Worm (Caenorhabditis elegans) whole organism, L1 larva: Measurements from ENCODE around the gene T26E4.3.
"Not testable (repeated sequence)": the region's sequence is repeated elsewhere in the genome, so short reads cannot be mapped to it uniquely, and the experiment has no call there.

ENCODE experiments used
- Y116A8C.19 ChIP-seq: sonication (generic microtip); optimal IDR thresholded peaks from 2 replicates; lab custom pipeline; 2016; ENCODE audit warnings: missing compliant biosample characterization, missing genetic modification characterization, borderline replicate concordance
- aha-1 ChIP-seq: fragments of 150-350 bp; optimal IDR thresholded peaks from 2 replicates; lab custom pipeline; 2014; ENCODE audit warnings: missing biosample characterization, missing genetic modification characterization
- ama-1 ChIP-seq: fragments of 150-350 bp; optimal IDR thresholded peaks from 2 replicates; lab custom pipeline; 2014
- ceh-63 ChIP-seq: fragments of 200-800 bp; sonication (Bioruptor generic); optimal IDR thresholded peaks from 2 replicates; lab custom pipeline; 2018; ENCODE audit warnings: mild to moderate bottlenecking, missing genetic modification characterization, missing compliant biosample characterization
- ceh-88 ChIP-seq: fragments of 200-800 bp; sonication (Bioruptor generic); IDR thresholded peaks from 2 replicates; pipeline ENCODE4 v1.3.6; 2022; ENCODE audit warnings: missing genetic modification characterization, missing compliant biosample characterization
- ces-1 ChIP-seq: fragments of 150-350 bp; optimal IDR thresholded peaks from 2 replicates; lab custom pipeline; 2014; ENCODE audit warnings: missing biosample characterization, missing genetic modification reagents, missing genetic modification characterization
- dpl-1 ChIP-seq, 3 experiments: fragments of 150-350 bp in 2 of 3; sonication (generic microtip) in 1 of 3; optimal IDR thresholded peaks; 2 replicates each; lab custom pipeline; 2014 to 2017; ENCODE audit warnings: missing biosample characterization in 3 of 3, missing genetic modification characterization in 3 of 3, missing genetic modification reagents in 3 of 3
- dsc-1 ChIP-seq: sonication (generic microtip); optimal IDR thresholded peaks from 2 replicates; lab custom pipeline; 2016; ENCODE audit warnings: mild to moderate bottlenecking, missing genetic modification characterization, missing compliant biosample characterization
- efl-1 ChIP-seq, 4 experiments: fragments of 150-350 bp; optimal IDR thresholded peaks in 3 of 4; peaks in 1 of 4; 1 replicate in 1 of 4; 2 replicates in 3 of 4; lab custom pipeline; 2014; ENCODE audit warnings: missing biosample characterization in 2 of 4, missing genetic modification characterization in 2 of 4, missing genetic modification reagents in 2 of 4
- elt-2 ChIP-seq: sonication (generic microtip); optimal IDR thresholded peaks from 2 replicates; lab custom pipeline; 2016; ENCODE audit warnings: missing genetic modification characterization, mild to moderate bottlenecking, inconsistent platforms, missing compliant biosample characterization, missing genetic modification reagents
- fkh-8 ChIP-seq: sonication (generic microtip); optimal IDR thresholded peaks from 2 replicates; lab custom pipeline; 2016; ENCODE audit warnings: mild to moderate bottlenecking, missing genetic modification characterization, missing compliant biosample characterization
- fos-1 ChIP-seq: fragments of 150-350 bp; optimal IDR thresholded peaks from 2 replicates; lab custom pipeline; 2014; ENCODE audit warnings: missing biosample characterization, missing genetic modification characterization
- grh-1 ChIP-seq: fragments of 200-800 bp; sonication (Bioruptor generic); IDR thresholded peaks from 2 replicates; pipeline ENCODE4 v1.3.6; 2022; ENCODE audit warnings: missing genetic modification reagents, missing genetic modification characterization, missing compliant biosample characterization
- hpl-2 ChIP-seq: fragments of 150-350 bp; optimal IDR thresholded peaks from 2 replicates; lab custom pipeline; 2014; ENCODE audit warnings: missing biosample characterization, missing genetic modification reagents, missing genetic modification characterization
- irx-1 ChIP-seq: sonication (generic microtip); optimal IDR thresholded peaks from 2 replicates; lab custom pipeline; 2016; ENCODE audit warnings: missing genetic modification characterization, missing compliant biosample characterization
- isw-1 ChIP-seq: fragments of 200-800 bp; sonication (Bioruptor generic); IDR thresholded peaks from 2 replicates; pipeline ENCODE4 v1.3.6; 2022; ENCODE audit warnings: missing genetic modification characterization, missing compliant biosample characterization
- lin-13 ChIP-seq: fragments of 150-350 bp; optimal IDR thresholded peaks from 2 replicates; lab custom pipeline; 2014; ENCODE audit warnings: missing biosample characterization, missing genetic modification reagents, missing genetic modification characterization
- lin-15B ChIP-seq: fragments of 150-350 bp; sonication (generic microtip); optimal IDR thresholded peaks from 3 replicates; lab custom pipeline; 2014; ENCODE audit warnings: missing biosample characterization, missing genetic modification characterization
- lir-3 ChIP-seq: sonication (generic microtip); optimal IDR thresholded peaks from 2 replicates; lab custom pipeline; 2016; ENCODE audit warnings: mild to moderate bottlenecking, missing genetic modification characterization, moderate library complexity, missing compliant biosample characterization; ENCODE audit not compliant: poor library complexity
- lsy-2 ChIP-seq, 2 experiments: fragments of 150-350 bp; optimal IDR thresholded peaks; 2 replicates each; lab custom pipeline; 2014; ENCODE audit warnings: missing biosample characterization in 2 of 2, missing genetic modification characterization in 2 of 2
- mep-1 ChIP-seq: fragments of 150-350 bp; optimal IDR thresholded peaks from 2 replicates; lab custom pipeline; 2014; ENCODE audit warnings: missing biosample characterization, missing genetic modification characterization
- nhr-11 ChIP-seq: fragments of 150-350 bp; optimal IDR thresholded peaks from 2 replicates; lab custom pipeline; 2014; ENCODE audit warnings: missing biosample characterization, missing genetic modification characterization
- nhr-12 ChIP-seq: sonication (generic microtip); optimal IDR thresholded peaks from 2 replicates; lab custom pipeline; 2017; ENCODE audit warnings: missing biosample characterization, missing genetic modification characterization
- nhr-237 ChIP-seq: fragments of 150-350 bp; optimal IDR thresholded peaks from 2 replicates; lab custom pipeline; 2014; ENCODE audit warnings: missing biosample characterization, missing genetic modification characterization
- nhr-47 ChIP-seq: sonication (generic microtip); optimal IDR thresholded peaks from 2 replicates; lab custom pipeline; 2016; ENCODE audit warnings: mild to moderate bottlenecking, missing genetic modification characterization, moderate library complexity, missing compliant biosample characterization
- nhr-71 ChIP-seq: sonication (generic microtip); optimal IDR thresholded peaks from 2 replicates; lab custom pipeline; 2016; ENCODE audit warnings: mild to moderate bottlenecking, missing genetic modification characterization, moderate library complexity, missing compliant biosample characterization
- nhr-77 ChIP-seq: fragments of 150-350 bp; optimal IDR thresholded peaks from 2 replicates; lab custom pipeline; 2014; ENCODE audit warnings: missing biosample characterization, missing genetic modification characterization
- pax-3 ChIP-seq: fragments of 200-800 bp; sonication (Bioruptor generic); optimal IDR thresholded peaks from 2 replicates; lab custom pipeline; 2018; ENCODE audit warnings: mild to moderate bottlenecking, missing genetic modification characterization, moderate library complexity, missing compliant biosample characterization
- pqm-1 ChIP-seq: sonication (generic microtip); optimal IDR thresholded peaks from 3 replicates; lab custom pipeline; 2017; ENCODE audit warnings: missing biosample characterization, missing genetic modification characterization
- skn-1 ChIP-seq: fragments of 150-350 bp; optimal IDR thresholded peaks from 2 replicates; lab custom pipeline; 2014; ENCODE audit warnings: missing biosample characterization, missing genetic modification characterization
- snu-23 ChIP-seq: sonication (generic microtip); optimal IDR thresholded peaks from 2 replicates; lab custom pipeline; 2016; ENCODE audit warnings: missing genetic modification characterization, missing compliant biosample characterization
- sox-4 ChIP-seq: sonication (generic microtip); optimal IDR thresholded peaks from 2 replicates; lab custom pipeline; 2016; ENCODE audit warnings: missing genetic modification characterization, missing compliant biosample characterization
- unc-30 ChIP-seq: sonication (generic microtip); optimal IDR thresholded peaks from 2 replicates; lab custom pipeline; 2017; ENCODE audit warnings: missing biosample characterization, missing genetic modification characterization
- unc-62 ChIP-seq: fragments of 150-350 bp; optimal IDR thresholded peaks from 2 replicates; lab custom pipeline; 2014; ENCODE audit warnings: missing biosample characterization, missing genetic modification reagents, missing genetic modification characterization
- unc-98 ChIP-seq: fragments of 200-800 bp; sonication (Bioruptor generic); IDR thresholded peaks from 2 replicates; pipeline ENCODE4 v1.3.6; 2022; ENCODE audit warnings: missing genetic modification characterization, missing compliant biosample characterization
- vab-15 ChIP-seq: sonication (generic microtip); optimal IDR thresholded peaks from 2 replicates; lab custom pipeline; 2017; ENCODE audit warnings: missing genotype, mild to moderate bottlenecking, missing genetic modification characterization, missing compliant biosample characterization
- zag-1 ChIP-seq: fragments of 150-350 bp; optimal IDR thresholded peaks from 2 replicates; lab custom pipeline; 2014; ENCODE audit warnings: missing biosample characterization, missing genetic modification characterization
- zip-4 ChIP-seq: fragments of 200-800 bp; sonication (Bioruptor generic); optimal IDR thresholded peaks from 2 replicates; lab custom pipeline; 2018; ENCODE audit warnings: mild to moderate bottlenecking, missing genetic modification characterization, moderate library complexity, missing compliant biosample characterization

Gene T26E4.3

DNA sequence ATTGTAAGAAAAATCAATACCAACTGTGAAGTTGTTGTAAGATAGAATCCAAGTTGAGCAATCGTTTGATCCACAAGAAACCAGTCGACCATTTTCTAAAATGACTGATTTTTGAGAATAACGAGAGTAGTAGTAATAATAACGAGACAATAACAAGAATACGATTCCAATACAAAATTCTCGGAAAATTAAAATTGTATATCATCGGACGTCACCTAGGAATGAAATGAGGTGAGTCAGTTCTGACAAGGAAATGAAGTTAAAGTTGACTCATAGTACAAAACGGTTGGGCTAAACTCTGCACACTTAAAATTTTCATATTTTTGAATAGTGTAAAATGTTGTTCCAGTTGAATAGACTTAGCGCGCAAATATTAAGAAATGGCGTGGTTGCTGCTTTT is 38.2 kb upstream of the T26E4.3 start, which contains the start of gene str-19:
str-19 (minus strand) TSS at position 101 of the 400 bp plus-strand sequence.
- TF ChIP-seq unc-30, elt-2, nhr-71 (tag; lab: Kevin White, UChicago): not testable (repeated sequence)
- TF ChIP-seq, all 84 proteins: peak for 0; not testable (repeated sequence) for 84

DNA sequence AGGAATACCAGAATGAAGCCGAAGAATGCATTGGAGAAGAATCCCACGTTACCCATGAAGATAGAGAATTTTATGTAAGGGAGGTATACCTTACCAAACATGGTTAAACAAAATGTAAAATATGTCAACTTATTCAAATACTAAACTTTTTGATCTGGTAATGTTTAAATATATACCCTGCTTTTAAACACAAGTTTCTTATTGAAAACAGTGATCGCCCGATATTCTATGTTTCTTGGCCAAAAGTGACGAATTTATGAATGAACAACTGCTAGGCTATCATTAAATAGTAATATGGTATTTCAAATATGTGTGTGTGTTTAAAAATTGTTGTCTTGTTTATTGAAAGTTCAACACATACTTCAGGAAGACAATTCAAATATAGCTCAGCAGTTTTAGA is 34.3 kb upstream of the T26E4.3 start, which contains the start of gene T23D5.8:
T23D5.8 (minus strand) TSS at position 101 of the 400 bp plus-strand sequence.
- TF ChIP-seq isw-1; ama-1 (lab: Kevin White, UChicago); snu-23 (GFP tag; lab: Kevin White, UChicago): not testable (repeated sequence)

DNA sequence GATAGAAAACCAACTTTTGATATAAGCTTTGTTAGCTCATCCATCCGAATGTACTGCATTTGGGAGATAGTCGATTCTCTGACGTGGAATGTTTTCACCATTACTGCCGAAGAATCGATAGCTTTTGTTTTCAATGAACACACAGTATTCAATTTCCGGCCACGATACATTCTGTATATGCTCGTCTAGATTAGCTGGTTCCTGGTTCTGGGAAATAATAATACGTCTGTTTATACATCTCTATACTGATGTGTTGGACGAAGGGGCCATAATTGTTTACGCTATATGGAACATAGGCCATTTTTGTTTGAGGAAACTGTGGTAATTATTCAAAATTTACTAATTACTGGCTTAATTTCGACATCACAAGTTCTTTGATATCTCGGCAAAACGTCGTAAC is 32.5 kb upstream of the T26E4.3 start, which contains the start of gene str-6:
str-6 (minus strand) TSS at position 101 of the 400 bp plus-strand sequence.
- TF ChIP-seq aha-1 (tag; lab: Kevin White, UChicago) (no peak), vab-15 (tag; lab: Kevin White, UChicago) (no peak), sox-4 (no peak), nhr-77 (no peak), fos-1 (tag; lab: Kevin White, UChicago) (no peak), irx-1 (tag; lab: Kevin White, UChicago) (no peak), ceh-63 (GFP tag; lab: Kevin White, UChicago) (no peak), grh-1 (GFP tag; lab: Robert Waterston, UW) (no peak)

DNA sequence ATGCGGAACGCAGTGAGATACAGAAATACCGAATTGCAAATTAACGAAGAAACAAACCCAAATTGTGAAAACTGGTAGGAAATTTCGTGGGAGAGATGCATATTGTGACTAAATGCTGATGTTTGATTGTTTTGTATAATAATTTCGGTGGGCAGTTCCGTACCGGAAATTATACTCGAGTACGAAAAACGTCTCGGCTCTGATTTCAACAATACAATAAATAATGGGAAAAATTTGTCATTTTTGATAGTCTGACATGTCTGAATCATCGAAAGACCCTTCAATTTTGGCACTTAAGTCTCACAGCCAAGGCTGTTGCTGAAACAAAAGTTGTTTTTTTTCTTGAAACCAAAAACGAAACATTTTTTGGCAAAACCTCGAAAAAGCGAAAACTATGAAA is 30.5 kb upstream of the T26E4.3 start, which contains the start of gene str-43:
str-43 (minus strand) TSS at position 101 of the 400 bp plus-strand sequence.
- no peak for TF ChIP-seq zip-4
- TF ChIP-seq unc-98 (GFP tag; lab: Robert Waterston, UW): no peak
- TF ChIP-seq fos-1 (tag; lab: Kevin White, UChicago): no peak
- TF ChIP-seq Y116A8C.19 (tag; lab: Kevin White, UChicago): no peak
- TF ChIP-seq nhr-77: no peak
- TF ChIP-seq lin-13 (GFP tag; lab: Kevin White, UChicago): no peak
- no peak for TF ChIP-seq vab-15 (tag; lab: Kevin White, UChicago)
- TF ChIP-seq nhr-11 (tag; lab: Kevin White, UChicago): no peak
- TF ChIP-seq dsc-1 (tag; lab: Kevin White, UChicago): no peak
- no peak for TF ChIP-seq irx-1 (tag; lab: Kevin White, UChicago)
- no peak for TF ChIP-seq lin-15B (tag; lab: Kevin White, UChicago)
- no peak for TF ChIP-seq zag-1 (tag; lab: Kevin White, UChicago)
- TF ChIP-seq lir-3: no peak
- TF ChIP-seq grh-1 (GFP tag; lab: Robert Waterston, UW): no peak

DNA sequence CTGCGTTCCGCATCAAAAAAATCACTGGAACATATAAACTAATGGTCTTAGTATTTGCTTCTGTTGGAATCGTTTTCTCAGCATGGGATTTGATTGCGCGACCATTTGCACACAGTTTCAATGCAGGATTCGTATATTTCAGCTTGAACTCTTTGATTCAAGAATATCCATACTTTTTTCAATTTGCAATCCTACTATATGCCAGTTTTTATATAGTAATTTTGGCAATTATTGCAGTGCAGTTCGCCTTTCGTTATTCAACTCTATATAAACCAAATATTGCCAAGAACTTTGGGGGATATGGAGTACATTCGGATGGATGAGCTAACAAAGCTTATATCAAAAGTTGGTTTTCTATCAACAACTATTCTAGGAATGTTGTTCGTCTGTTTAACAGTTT is 29.7 kb upstream of the T26E4.3 start, which contains the start of gene str-5:
str-5 (plus strand) TSS at position 301 of the 400 bp plus-strand sequence.
- TF ChIP-seq fkh-8, nhr-237, skn-1 (tag; lab: Kevin White, UChicago): not testable (repeated sequence)
- TF ChIP-seq, all 84 proteins: peak for 0; not testable (repeated sequence) for 84

DNA sequence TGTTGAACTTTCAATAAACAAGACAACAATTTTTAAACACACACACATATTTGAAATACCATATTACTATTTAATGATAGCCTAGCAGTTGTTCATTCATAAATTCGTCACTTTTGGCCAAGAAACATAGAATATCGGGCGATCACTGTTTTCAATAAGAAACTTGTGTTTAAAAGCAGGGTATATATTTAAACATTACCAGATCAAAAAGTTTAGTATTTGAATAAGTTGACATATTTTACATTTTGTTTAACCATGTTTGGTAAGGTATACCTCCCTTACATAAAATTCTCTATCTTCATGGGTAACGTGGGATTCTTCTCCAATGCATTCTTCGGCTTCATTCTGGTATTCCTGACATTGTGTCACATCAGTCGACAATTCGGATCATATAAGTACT is 27.9 kb upstream of the T26E4.3 start, which contains the start of gene str-8:
str-8 (plus strand) TSS at position 301 of the 400 bp plus-strand sequence.
- not testable (repeated sequence) for TF ChIP-seq dpl-1 (GFP tag; optimal IDR thresholded peaks at IDR 0.05; lab: Kevin White, UChicago); mep-1 (tag; lab: Kevin White, UChicago); fkh-8 (tag; lab: Kevin White, UChicago)

DNA sequence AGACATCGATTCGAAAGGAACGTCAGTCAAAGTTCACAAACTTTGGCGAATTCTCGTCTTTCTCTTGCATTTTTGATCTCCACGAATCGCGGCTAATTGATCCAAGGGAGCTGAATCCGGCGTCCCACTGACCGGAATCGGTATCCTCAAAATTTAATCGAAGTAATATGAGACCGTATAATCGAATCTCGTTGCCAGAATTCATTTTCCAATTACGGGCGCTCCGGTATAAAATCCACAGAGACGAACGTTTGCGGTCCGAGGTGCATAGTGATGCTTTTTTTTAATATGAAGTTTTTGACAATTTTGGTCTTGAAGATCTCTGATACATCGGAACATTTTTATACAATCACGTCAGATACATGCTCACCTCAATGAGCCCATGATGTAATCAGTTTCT is 24.9 kb upstream of the T26E4.3 start:
- TF ChIP-seq pax-3 (tag; lab: Kevin White, UChicago): no peak
- no peak for TF ChIP-seq ama-1 (lab: Kevin White, UChicago)
- TF ChIP-seq lsy-2 (tag; optimal IDR thresholded peaks at IDR 0.05; lab: Kevin White, UChicago): no peak
- no peak for TF ChIP-seq grh-1 (GFP tag; lab: Robert Waterston, UW)
- no peak for TF ChIP-seq fkh-8 (tag; lab: Kevin White, UChicago)
- TF ChIP-seq elt-2 (tag; lab: Kevin White, UChicago): no peak
- no peak for TF ChIP-seq zag-1 (tag; lab: Kevin White, UChicago)
- TF ChIP-seq unc-98 (GFP tag; lab: Robert Waterston, UW): no peak
- TF ChIP-seq nhr-12 (tag; lab: Kevin White, UChicago): no peak
- TF ChIP-seq nhr-47 (tag; lab: Kevin White, UChicago): no peak
- TF ChIP-seq hpl-2 (GFP tag; lab: Kevin White, UChicago): no peak
- TF ChIP-seq ceh-88: no peak
- no peak for TF ChIP-seq pqm-1
- no peak for TF ChIP-seq ces-1 (GFP tag; lab: Kevin White, UChicago)
- no peak for TF ChIP-seq unc-62
- no peak for TF ChIP-seq efl-1 (optimal IDR thresholded peaks at IDR 0.05; lab: Kevin White, UChicago)
- TF ChIP-seq efl-1 (GFP tag; optimal IDR thresholded peaks at IDR 0.05 in 1 of 2; lab: Kevin White, UChicago): no peak
